Fruit fly (Drosophila melanogaster): ENCODE results near the gene DIP-delta.
A peak's percentile ranks its signal among the peaks of the same experiment; 100 is the strongest.

Gene DIP-delta

DNA sequence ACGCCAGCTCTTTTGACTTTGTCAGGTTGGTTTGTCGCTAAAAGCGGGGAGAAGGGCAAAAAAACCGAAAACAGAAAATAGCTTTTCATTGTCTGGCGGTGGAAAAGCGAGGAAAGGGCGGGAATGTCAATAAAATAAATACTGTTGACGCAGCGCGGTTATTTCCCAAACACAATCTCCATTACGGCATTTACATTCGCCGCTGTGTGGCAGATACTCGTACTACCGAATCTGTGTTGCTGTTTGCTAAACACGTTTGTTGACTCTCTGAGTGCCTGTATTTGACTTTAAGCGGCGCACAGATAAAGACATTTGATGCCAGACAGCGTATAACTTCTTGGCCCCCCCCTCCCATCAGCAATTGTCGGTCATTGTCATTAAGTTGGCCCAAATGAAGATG lies 23.2 kb downstream of the DIP-delta start (continued):
- no peak for TF ChIP-seq sisA (GFP tag; IDR thresholded peaks at IDR 0.05)
- TF ChIP-seq Gug (GFP tag; IDR thresholded peaks at IDR 0.05), result no peak
- peak; percentile 84 for TF ChIP-seq CG18764 (GFP tag; optimal IDR thresholded peaks at IDR 0.05)
- TF ChIP-seq cwo (GFP tag; optimal IDR thresholded peaks at IDR 0.05), result peak; percentile 33
- TF ChIP-seq sr (GFP tag; IDR thresholded peaks at IDR 0.05), result peak; percentile 60; the same call in 1 of the 3 replicates
- no peak for TF ChIP-seq CG4404 (GFP tag; IDR thresholded peaks at IDR 0.05)
- no peak for TF ChIP-seq zfh2 (GFP tag; optimal IDR thresholded peaks at IDR 0.05)
- no peak for TF ChIP-seq C15 (GFP tag; IDR thresholded peaks at IDR 0.05)
- peak; percentile 43 for TF ChIP-seq Fer2 (tag; optimal IDR thresholded peaks at IDR 0.05)
- no peak for TF ChIP-seq CG2889 (GFP tag; IDR thresholded peaks at IDR 0.05)
- TF ChIP-seq otp (GFP tag; IDR thresholded peaks at IDR 0.05), result peak; percentile 65; the same call in 1 of the 3 replicates
- peak; percentile 70 for TF ChIP-seq slou (GFP tag; optimal IDR thresholded peaks at IDR 0.05)
- peak; percentile 90 for TF ChIP-seq Asciz (GFP tag; optimal IDR thresholded peaks at IDR 0.05)
- no peak; the same call in 1 of the 3 replicates for TF ChIP-seq ci (GFP tag; IDR thresholded peaks at IDR 0.05)
- no peak for TF ChIP-seq Hmx (GFP tag; optimal IDR thresholded peaks at IDR 0.05)
- peak; percentile 15 for TF ChIP-seq D19B (GFP tag; optimal IDR thresholded peaks at IDR 0.05)
- no peak for TF ChIP-seq lola (GFP tag; optimal IDR thresholded peaks at IDR 0.05)
- no peak for TF ChIP-seq cad (GFP tag; optimal IDR thresholded peaks at IDR 0.05)
- no peak for TF ChIP-seq CG18476 (GFP tag; optimal IDR thresholded peaks at IDR 0.05)
- TF ChIP-seq CG13287 (GFP tag; IDR thresholded peaks at IDR 0.05; ENCODE audit: partially characterized antibody), result no peak
- no peak for TF ChIP-seq Sry-δ (GFP tag; optimal IDR thresholded peaks at IDR 0.05)
- TF ChIP-seq ERR (GFP tag; optimal IDR thresholded peaks at IDR 0.05), result no peak
- TF ChIP-seq Vsx1 (GFP tag; optimal IDR thresholded peaks at IDR 0.05), result peak; percentile 79
- peak in 1 of 2 experiments; percentile 13 for TF ChIP-seq crp (GFP tag; optimal IDR thresholded peaks at IDR 0.05)
- TF ChIP-seq MESR4 (GFP tag; optimal IDR thresholded peaks at IDR 0.05), result no peak
- TF ChIP-seq PHDP (tag; optimal IDR thresholded peaks at IDR 0.05), result peak; percentile 92
- TF ChIP-seq oc (tag; optimal IDR thresholded peaks at IDR 0.05), result peak; percentile 59
- TF ChIP-seq CG8478 (optimal IDR thresholded peaks at IDR 0.05), result no peak
- TF ChIP-seq CG7928 (GFP tag; optimal IDR thresholded peaks at IDR 0.05), result peak; percentile 12
- TF ChIP-seq bigmax (GFP tag; optimal IDR thresholded peaks at IDR 0.05), result no peak
- TF ChIP-seq CG1792 (GFP tag; optimal IDR thresholded peaks at IDR 0.05), result peak; percentile 78
- no peak for TF ChIP-seq CG8290 (GFP tag; optimal IDR thresholded peaks at IDR 0.05)
- TF ChIP-seq CG8290 (tag; optimal IDR thresholded peaks at IDR 0.05), result peak in 1 of 2 experiments; percentile 85
- TF ChIP-seq toy (GFP tag; IDR thresholded peaks at IDR 0.05), result no peak
- TF ChIP-seq dmrt99B (tag; optimal IDR thresholded peaks at IDR 0.05), result peak; percentile 62
- TF ChIP-seq CG6683 (GFP tag; optimal IDR thresholded peaks at IDR 0.05), result no peak
- no peak for TF ChIP-seq trem (tag; optimal IDR thresholded peaks at IDR 0.05)
- no peak for TF ChIP-seq Optix (GFP tag; IDR thresholded peaks at IDR 0.05)
- no peak for TF ChIP-seq CG6791 (GFP tag; IDR thresholded peaks at IDR 0.05; ENCODE audit: partially characterized antibody)
- TF ChIP-seq Tbp (GFP tag; optimal IDR thresholded peaks at IDR 0.05), result no peak
- TF ChIP-seq Abd-B (GFP tag; optimal IDR thresholded peaks at IDR 0.05), result peak; percentile 19
- TF ChIP-seq Drgx (GFP tag; IDR thresholded peaks at IDR 0.05), result no peak
- no peak for TF ChIP-seq emc (GFP tag; optimal IDR thresholded peaks at IDR 0.05)
- TF ChIP-seq stwl (tag; optimal IDR thresholded peaks at IDR 0.05), result no peak
- no peak for TF ChIP-seq klu (GFP tag; IDR thresholded peaks at IDR 0.05)
- peak; percentile 72 for TF ChIP-seq ara (GFP tag; IDR thresholded peaks at IDR 0.05)
- TF ChIP-seq Fer3 (tag; optimal IDR thresholded peaks at IDR 0.05), result peak; percentile 67
- no peak for TF ChIP-seq CG3163 (GFP tag; optimal IDR thresholded peaks at IDR 0.05)
- TF ChIP-seq Sin3A (optimal IDR thresholded peaks at IDR 0.05), result no peak
- TF ChIP-seq CG18619 (GFP tag; optimal IDR thresholded peaks at IDR 0.05), result peak; percentile 63
- peak; percentile 40; the same call in 1 of the 2 replicates for TF ChIP-seq CG10959 (GFP tag; IDR thresholded peaks at IDR 0.05)
- TF ChIP-seq Bteb2 (GFP tag; optimal IDR thresholded peaks at IDR 0.05), result no peak
- no peak for TF ChIP-seq ro (GFP tag; IDR thresholded peaks at IDR 0.05)

All from whole organism, embryonic.